Fruit fly (Drosophila melanogaster) whole organism, pupa: ENCODE results near the gene primo-2.

ENCODE experiments used
- CG15710 ChIP-seq: fragments of 200-800 bp; sonication (Bioruptor generic); optimal IDR thresholded peaks from 2 replicates; lab custom pipeline; 2018; ENCODE audit warnings: missing biosample characterization, mild to moderate bottlenecking, missing genetic modification characterization, moderate library complexity
- CG17806 ChIP-seq: fragments of 200-800 bp; sonication (Bioruptor generic); optimal IDR thresholded peaks from 2 replicates; lab custom pipeline; 2018; ENCODE audit warnings: missing biosample characterization, mild to moderate bottlenecking, missing genetic modification characterization, moderate library complexity
- Pif1A ChIP-seq: fragments of 200-800 bp; sonication (Bioruptor generic); optimal IDR thresholded peaks from 3 replicates; lab custom pipeline; 2016; ENCODE audit warnings: missing biosample characterization, missing genetic modification characterization

DNA sequence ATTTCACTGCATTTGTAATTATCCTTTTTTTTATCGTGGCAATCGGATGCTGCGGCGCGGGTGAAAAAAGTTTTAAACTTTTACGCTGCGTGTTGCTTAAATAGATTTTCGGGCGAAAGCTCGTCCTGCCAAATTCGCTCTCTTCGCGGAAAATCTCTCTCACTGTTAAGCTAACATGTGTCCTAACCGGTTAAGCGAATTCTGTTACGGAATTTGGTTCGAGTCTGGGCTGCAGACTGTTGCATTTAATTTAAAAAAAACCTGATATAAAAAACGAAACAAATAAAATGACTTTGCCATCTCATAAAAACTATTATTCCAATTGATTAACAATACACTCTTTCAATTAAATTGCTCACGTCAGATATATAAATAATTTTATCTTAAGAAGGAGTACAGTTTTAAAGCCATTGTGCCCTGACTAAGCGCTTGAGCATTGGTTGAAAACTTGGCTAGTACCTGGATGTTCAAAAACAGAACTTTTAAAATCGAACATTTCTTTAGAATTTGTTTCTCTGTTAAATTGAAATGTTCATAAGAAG is 37.1 kb downstream of the primo-2 start, which contains the start of gene Task6:
- TF ChIP-seq CG17806 (tag; lab: Kevin White, UChicago), result no peak
- no peak for TF ChIP-seq CG15710 (tag; lab: Kevin White, UChicago)
- no peak for TF ChIP-seq Pif1A
